Worm (Caenorhabditis elegans): ENCODE data around the gene C35C5.10.
A peak's percentile ranks its signal among the peaks of the same experiment; 100 is the strongest.

C35C5.10 gene

ce11 chrX:11576429-11577088, 20.5 kb downstream of the C35C5.10 start:
- TF ChIP-seq nhr-23 (tag; optimal IDR thresholded peaks at IDR 0.05) = no peak
- peak in 1 of 2 experiments; percentile 6 for TF ChIP-seq mdl-1 (tag; optimal IDR thresholded peaks at IDR 0.05)
- peak; percentile 82 for TF ChIP-seq mab-5 (tag; optimal IDR thresholded peaks at IDR 0.05)

- TF ChIP-seq zag-1 (tag; optimal IDR thresholded peaks at IDR 0.05) = no peak
- no peak for TF ChIP-seq egl-27 (tag; optimal IDR thresholded peaks at IDR 0.05)
- TF ChIP-seq nhr-25 (tag; optimal IDR thresholded peaks at IDR 0.05) = no peak
- no peak for TF ChIP-seq C34F6.9 (tag; optimal IDR thresholded peaks at IDR 0.05)
- TF ChIP-seq unc-39 (tag; optimal IDR thresholded peaks at IDR 0.05) = no peak
- TF ChIP-seq R02D3.7 (tag; optimal IDR thresholded peaks at IDR 0.05) = no peak
- TF ChIP-seq nhr-21 (tag; optimal IDR thresholded peaks at IDR 0.05) = no peak
Observed at ce11 chrX:11585375-11585774, 29.3 kb downstream of the C35C5.10 start, which contains the start of gene abts-2. TSS of gene abts-2 (plus strand) at chrX:11585675.

DNA sequence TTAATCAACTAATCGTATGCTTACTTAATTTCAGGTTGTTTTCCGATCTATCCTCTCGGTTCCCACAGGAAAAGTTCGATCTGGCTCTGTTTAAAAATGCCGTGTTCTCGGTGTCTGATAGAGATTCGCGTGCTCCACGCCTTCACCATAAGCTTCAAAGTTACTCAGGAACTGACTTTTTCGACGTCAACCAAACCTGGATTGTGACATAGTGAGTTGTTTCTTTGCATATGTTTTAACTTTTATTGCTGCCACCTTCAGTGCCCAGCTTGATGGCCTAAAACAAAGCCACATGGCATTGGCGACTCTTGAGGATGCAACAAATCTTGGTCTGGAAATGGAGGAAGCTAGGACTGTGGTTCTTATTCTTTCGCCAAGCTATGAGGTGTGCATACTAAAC, 29.9 kb downstream of the C35C5.10 start:
- no peak for TF ChIP-seq aly-2 (tag; optimal IDR thresholded peaks at IDR 0.05)

DNA sequence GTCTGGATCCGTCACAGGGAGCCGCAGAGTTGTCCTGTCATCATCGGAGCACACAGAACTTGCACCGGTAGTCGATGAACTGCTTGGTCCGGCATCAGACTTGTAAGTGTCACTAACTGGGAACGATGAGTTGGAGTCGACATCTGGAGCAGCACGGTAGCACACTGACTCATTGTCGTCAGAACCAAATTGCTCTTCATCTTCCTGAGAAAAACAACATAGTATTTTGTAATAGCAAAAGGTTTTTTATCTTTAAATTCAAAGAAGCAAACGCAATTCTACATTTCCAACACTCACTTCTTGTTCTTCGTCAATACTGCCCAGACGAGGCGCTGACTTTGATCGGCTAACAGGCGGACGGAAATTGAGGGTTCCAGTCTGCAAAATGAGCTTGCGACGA, 34.5 kb downstream of the C35C5.10 start:
- TF ChIP-seq ceh-82 (tag; optimal IDR thresholded peaks at IDR 0.05) = no peak
- TF ChIP-seq ztf-1 (GFP tag; conservative IDR thresholded peaks at IDR 0.05) = no peak
- no peak for TF ChIP-seq lin-39 (tag; optimal IDR thresholded peaks at IDR 0.05)
- no peak for TF ChIP-seq gmeb-1 (tag; optimal IDR thresholded peaks at IDR 0.05)
- no peak for TF ChIP-seq unc-55 (GFP tag; optimal IDR thresholded peaks at IDR 0.05)
- TF ChIP-seq nhr-77 (tag; optimal IDR thresholded peaks at IDR 0.05) = no peak
- TF ChIP-seq nhr-237 (tag; optimal IDR thresholded peaks at IDR 0.05) = no peak
- TF ChIP-seq elt-3 (tag; optimal IDR thresholded peaks at IDR 0.05) = no peak
- TF ChIP-seq R02D3.7 (tag; optimal IDR thresholded peaks at IDR 0.05) = no peak
- TF ChIP-seq lin-13 (GFP tag; optimal IDR thresholded peaks at IDR 0.05) = no peak
- no peak for TF ChIP-seq lsy-2 (tag; optimal IDR thresholded peaks at IDR 0.05)
- TF ChIP-seq sem-4 (tag; optimal IDR thresholded peaks at IDR 0.05) = no peak
- TF ChIP-seq peb-1 (tag; optimal IDR thresholded peaks at IDR 0.05) = no peak
- no peak for TF ChIP-seq mdl-1 (tag; optimal IDR thresholded peaks at IDR 0.05)
- TF ChIP-seq C34F6.9 (tag; optimal IDR thresholded peaks at IDR 0.05) = no peak
- no peak for TF ChIP-seq nhr-25 (tag; optimal IDR thresholded peaks at IDR 0.05)

- TF ChIP-seq aly-2 (tag; optimal IDR thresholded peaks at IDR 0.05) = no peak
- TF ChIP-seq blmp-1 (tag; optimal IDR thresholded peaks at IDR 0.05; ENCODE audit: insufficient read depth) = no peak
- no peak for TF ChIP-seq mbf-1 (tag; optimal IDR thresholded peaks at IDR 0.05)
- TF ChIP-seq lin-11 (tag; optimal IDR thresholded peaks at IDR 0.05) = no peak
- no peak for TF ChIP-seq sma-9 (GFP tag; optimal IDR thresholded peaks at IDR 0.05)
- TF ChIP-seq sma-9 (tag; optimal IDR thresholded peaks at IDR 0.05) = no peak
- TF ChIP-seq dmd-4 (tag; optimal IDR thresholded peaks at IDR 0.05) = no peak
- no peak for TF ChIP-seq skn-1 (tag; optimal IDR thresholded peaks at IDR 0.05)
- no peak for TF ChIP-seq ama-1 (optimal IDR thresholded peaks at IDR 0.05)
- no peak for TF ChIP-seq elt-1 (tag; optimal IDR thresholded peaks at IDR 0.05)
- TF ChIP-seq ztf-11 (tag; optimal IDR thresholded peaks at IDR 0.05) = no peak
- TF ChIP-seq sma-3 (GFP tag; optimal IDR thresholded peaks at IDR 0.05) = no peak
- TF ChIP-seq alr-1 (tag; optimal IDR thresholded peaks at IDR 0.05) = no peak
- no peak for TF ChIP-seq gmeb-1 (tag; optimal IDR thresholded peaks at IDR 0.05)
- no peak for TF ChIP-seq nhr-237 (tag; optimal IDR thresholded peaks at IDR 0.05)
- no peak for TF ChIP-seq Y55F3AM.14 (GFP tag; optimal IDR thresholded peaks at IDR 0.05)
- TF ChIP-seq crh-2 (tag; optimal IDR thresholded peaks at IDR 0.05) = no peak
- TF ChIP-seq nhr-10 (tag; optimal IDR thresholded peaks at IDR 0.05) = no peak
- TF ChIP-seq elt-3 (tag; optimal IDR thresholded peaks at IDR 0.05) = no peak
Observed at ce11 chrX:11591620-11592019, 35.6 kb downstream of the C35C5.10 start, which contains the start of gene F52D10.2. TSS of gene F52D10.2 (minus strand) at chrX:11591720.

Data from whole organism, L2 larva.